Worm (Caenorhabditis elegans) whole organism, young adult: ENCODE data around the gene csb-1.

ENCODE experiments used
- D2030.7 ChIP-seq: fragments of 200-800 bp; sonication (Bioruptor generic); IDR thresholded peaks from 2 replicates; pipeline ENCODE4 v1.3.6; 2022; ENCODE audit warnings: missing genetic modification reagents, missing genetic modification characterization, missing compliant biosample characterization
- F37B4.10 ChIP-seq: fragments of 200-800 bp; sonication (Bioruptor generic); IDR thresholded peaks from 2 replicates; pipeline ENCODE4 v1.3.6; 2022; ENCODE audit warnings: missing genetic modification characterization, missing compliant biosample characterization
- F39B2.1 ChIP-seq: fragments of 200-800 bp; sonication (Bioruptor generic); IDR thresholded peaks from 2 replicates; pipeline ENCODE4 v1.3.6; 2022; ENCODE audit warnings: missing genetic modification reagents, missing genetic modification characterization, missing compliant biosample characterization
- F57C9.4 ChIP-seq: sonication (generic microtip); optimal IDR thresholded peaks from 2 replicates; lab custom pipeline; 2017; ENCODE audit warnings: mild to moderate bottlenecking, missing genetic modification characterization, missing compliant biosample characterization
- K11D2.4 ChIP-seq: fragments of 200-800 bp; sonication (Bioruptor generic); IDR thresholded peaks from 2 replicates; pipeline ENCODE4 v1.3.6; 2022; ENCODE audit warnings: missing genetic modification reagents, missing genetic modification characterization, missing compliant biosample characterization
- Y53F4B.3 ChIP-seq: fragments of 200-800 bp; sonication (Bioruptor generic); IDR thresholded peaks from 2 replicates; pipeline ENCODE4 v1.3.6; 2022; ENCODE audit warnings: missing genetic modification reagents, missing genetic modification characterization, missing compliant biosample characterization
- ZK185.1 ChIP-seq: sonication (generic microtip); optimal IDR thresholded peaks from 2 replicates; lab custom pipeline; 2016; ENCODE audit warnings: mild to moderate bottlenecking, missing genetic modification characterization, missing compliant biosample characterization; ENCODE audit not compliant: poor library complexity, severe bottlenecking
- akir-1 ChIP-seq: fragments of 200-800 bp; sonication (Bioruptor generic); optimal IDR thresholded peaks from 2 replicates; lab custom pipeline; 2018; ENCODE audit warnings: mild to moderate bottlenecking, missing genetic modification characterization, moderate library complexity, missing compliant biosample characterization
- ama-1 ChIP-seq, 3 experiments: fragments of 150-350 bp in 1 of 3; sonication (generic microtip) in 2 of 3; optimal IDR thresholded peaks; 2 replicates each; lab custom pipeline; 2014 to 2018; ENCODE audit warnings: missing biosample characterization in 2 of 3, missing genetic modification characterization in 2 of 3, missing genetic modification reagents in 2 of 3
- attf-3 ChIP-seq: fragments of 200-800 bp; sonication (Bioruptor generic); conservative IDR thresholded peaks from 2 replicates; pipeline ENCODE4 v1.3.6; 2022; ENCODE audit warnings: missing genetic modification reagents, missing genetic modification characterization, missing compliant biosample characterization
- bed-2 ChIP-seq: fragments of 200-800 bp; sonication (Bioruptor generic); IDR thresholded peaks from 2 replicates; pipeline ENCODE4 v1.3.6; 2022; ENCODE audit warnings: missing genetic modification reagents, missing genetic modification characterization, missing compliant biosample characterization
- ccch-3 ChIP-seq: fragments of 200-800 bp; sonication (Bioruptor generic); optimal IDR thresholded peaks from 2 replicates; lab custom pipeline; 2018; ENCODE audit warnings: mild to moderate bottlenecking, missing genetic modification characterization, missing compliant biosample characterization
- ceh-100 ChIP-seq: fragments of 200-800 bp; sonication (Bioruptor generic); IDR thresholded peaks from 2 replicates; pipeline ENCODE4 v1.3.6; 2022; ENCODE audit warnings: missing genetic modification reagents, missing genetic modification characterization, missing compliant biosample characterization
- ceh-27 ChIP-seq: fragments of 200-800 bp; sonication (Bioruptor generic); optimal IDR thresholded peaks from 2 replicates; lab custom pipeline; 2018; ENCODE audit warnings: mild to moderate bottlenecking, missing genetic modification characterization, moderate library complexity, missing compliant biosample characterization
- ceh-40 ChIP-seq: fragments of 200-800 bp; sonication (Bioruptor generic); IDR thresholded peaks from 2 replicates; pipeline ENCODE4 v1.3.6; 2022; ENCODE audit warnings: missing genetic modification characterization, missing compliant biosample characterization
- dpff-1 ChIP-seq: sonication (generic microtip); optimal IDR thresholded peaks from 2 replicates; lab custom pipeline; 2017; ENCODE audit warnings: mild to moderate bottlenecking, missing genetic modification characterization, missing compliant biosample characterization
- efl-1 ChIP-seq: fragments of 150-350 bp; optimal IDR thresholded peaks from 2 replicates; lab custom pipeline; 2014; ENCODE audit warnings: missing biosample characterization, missing genetic modification reagents, missing genetic modification characterization
- hlh-12 ChIP-seq: sonication (generic microtip); optimal IDR thresholded peaks from 2 replicates; lab custom pipeline; 2016; ENCODE audit warnings: missing genetic modification characterization, missing compliant biosample characterization
- hlh-26 ChIP-seq: fragments of 200-800 bp; sonication (Bioruptor generic); conservative IDR thresholded peaks from 2 replicates; pipeline ENCODE4 v1.3.6; 2022; ENCODE audit warnings: missing genetic modification reagents, missing genetic modification characterization, missing compliant biosample characterization
- hsf-1 ChIP-seq: fragments of 200-800 bp; sonication (Bioruptor generic); IDR thresholded peaks from 2 replicates; pipeline ENCODE4 v1.3.6; 2022; ENCODE audit warnings: missing genetic modification reagents, missing genetic modification characterization, missing compliant biosample characterization
- lag-1 ChIP-seq: fragments of 200-800 bp; sonication (Bioruptor generic); IDR thresholded peaks from 2 replicates; pipeline ENCODE4 v1.3.6; 2022; ENCODE audit warnings: missing genetic modification reagents, missing genetic modification characterization, missing compliant biosample characterization
- let-526 ChIP-seq: fragments of 200-800 bp; sonication (Bioruptor generic); IDR thresholded peaks from 2 replicates; pipeline ENCODE4 v1.3.6; 2022; ENCODE audit warnings: missing genetic modification reagents, missing genetic modification characterization, missing compliant biosample characterization
- madf-10 ChIP-seq: sonication (generic microtip); optimal IDR thresholded peaks from 2 replicates; lab custom pipeline; 2016; ENCODE audit warnings: mild to moderate bottlenecking, missing genetic modification characterization, missing compliant biosample characterization
- madf-6 ChIP-seq: fragments of 200-800 bp; sonication (Bioruptor generic); IDR thresholded peaks from 2 replicates; pipeline ENCODE4 v1.3.6; 2022; ENCODE audit warnings: missing genetic modification reagents, missing genetic modification characterization, missing compliant biosample characterization
- mes-4 ChIP-seq: sonication (generic microtip); optimal IDR thresholded peaks from 2 replicates; lab custom pipeline; 2016; ENCODE audit warnings: missing genotype, missing genetic modification characterization, missing compliant biosample characterization
- nhr-179 ChIP-seq: sonication (generic microtip); optimal IDR thresholded peaks from 2 replicates; lab custom pipeline; 2016; ENCODE audit warnings: mild to moderate bottlenecking, missing genetic modification characterization, missing compliant biosample characterization
- nhr-90 ChIP-seq: sonication (generic microtip); optimal IDR thresholded peaks from 2 replicates; lab custom pipeline; 2016; ENCODE audit warnings: missing genotype, mild to moderate bottlenecking, missing genetic modification characterization, missing compliant biosample characterization
- rcor-1 ChIP-seq: fragments of 200-800 bp; sonication (Bioruptor generic); IDR thresholded peaks from 2 replicates; pipeline ENCODE4 v1.3.6; 2022; ENCODE audit warnings: missing genetic modification reagents, missing genetic modification characterization, missing compliant biosample characterization
- repo-1 ChIP-seq: sonication (generic microtip); optimal IDR thresholded peaks from 2 replicates; lab custom pipeline; 2017; ENCODE audit warnings: mild to moderate bottlenecking, missing genetic modification characterization, missing compliant biosample characterization
- snpc-1.3 ChIP-seq: sonication (generic microtip); optimal IDR thresholded peaks from 2 replicates; lab custom pipeline; 2017; ENCODE audit warnings: missing genetic modification characterization, mild to moderate bottlenecking, missing compliant biosample characterization, antibody characterized with exemption, moderate library complexity, missing genotype, missing genetic modification reagents; ENCODE audit not compliant: insufficient read depth
- snpc-4 ChIP-seq, 5 experiments: fragments of 150-350 bp in 1 of 5; sonication (generic microtip) in 4 of 5; optimal IDR thresholded peaks; 2 replicates each; lab custom pipeline; 2014 to 2018; ENCODE audit warnings: missing genetic modification characterization in 5 of 5, missing biosample characterization in 3 of 5, antibody characterized with exemption in 2 of 5, mild to moderate bottlenecking in 2 of 5, missing compliant biosample characterization in 2 of 5, missing genotype in 2 of 5, moderate library complexity in 2 of 5, missing genetic modification reagents in 1 of 5
- somi-1 ChIP-seq: fragments of 200-800 bp; sonication (Bioruptor generic); optimal IDR thresholded peaks from 2 replicates; lab custom pipeline; 2018; ENCODE audit warnings: mild to moderate bottlenecking, missing genetic modification characterization, missing compliant biosample characterization
- tlf-1 ChIP-seq: fragments of 200-800 bp; sonication (Bioruptor generic); optimal IDR thresholded peaks from 2 replicates; lab custom pipeline; 2018; ENCODE audit warnings: mild to moderate bottlenecking, missing genetic modification characterization, missing compliant biosample characterization
- unc-130 ChIP-seq: sonication (generic microtip); optimal IDR thresholded peaks from 2 replicates; lab custom pipeline; 2016; ENCODE audit warnings: missing genetic modification reagents, missing genetic modification characterization, missing compliant biosample characterization
- xnd-1 ChIP-seq: sonication (generic microtip); optimal IDR thresholded peaks from 2 replicates; lab custom pipeline; 2016; ENCODE audit warnings: missing genotype, missing genetic modification reagents, missing genetic modification characterization, missing compliant biosample characterization

The csb-1 gene

ce11 chrX:15826866-15827265, 38.9 kb downstream of the csb-1 start, which contains the start of gene Y7A5A.9:
Gene Y7A5A.9, plus strand, starts transcription at chrX:15827166.
- no peak for TF ChIP-seq nhr-179
- TF ChIP-seq hsf-1 (GFP tag; lab: Robert Waterston, UW): no peak
- TF ChIP-seq F39B2.1 (GFP tag; lab: Robert Waterston, UW): no peak
- TF ChIP-seq snpc-1.3: no peak
- TF ChIP-seq akir-1 (GFP tag; lab: Kevin White, UChicago): no peak
- no peak for TF ChIP-seq tlf-1 (GFP tag; lab: Kevin White, UChicago)
- TF ChIP-seq nhr-90: no peak
- no peak for TF ChIP-seq ccch-3 (GFP tag; lab: Kevin White, UChicago)
- TF ChIP-seq madf-10 (tag; lab: Kevin White, UChicago): no peak
- no peak for TF ChIP-seq efl-1
- TF ChIP-seq hlh-12: no peak
- no peak for TF ChIP-seq let-526 (GFP tag; lab: Robert Waterston, UW)
- no peak for TF ChIP-seq hlh-26 (GFP tag; lab: Robert Waterston, UW)
- TF ChIP-seq xnd-1 (tag; lab: Kevin White, UChicago): no peak
- TF ChIP-seq mes-4 (tag; lab: Kevin White, UChicago): no peak
- TF ChIP-seq, all 124 proteins: peak for 0

- TF ChIP-seq repo-1 (tag; lab: Kevin White, UChicago): no peak
- TF ChIP-seq snpc-4 (GFP tag; optimal IDR thresholded peaks at IDR 0.05; lab: Kevin White, UChicago): no peak
- TF ChIP-seq snpc-4 (tag; optimal IDR thresholded peaks at IDR 0.05; lab: Kevin White, UChicago): no peak
- no peak for TF ChIP-seq ama-1 (optimal IDR thresholded peaks at IDR 0.05; lab: Kevin White, UChicago)
- TF ChIP-seq ama-1 (GFP tag; optimal IDR thresholded peaks at IDR 0.05; lab: Kevin White, UChicago): no peak
- no peak for TF ChIP-seq K11D2.4 (GFP tag; lab: Robert Waterston, UW)
- TF ChIP-seq efl-1: no peak
- no peak for TF ChIP-seq F57C9.4 (tag; lab: Kevin White, UChicago)
- no peak for TF ChIP-seq madf-6 (GFP tag; lab: Robert Waterston, UW)
- no peak for TF ChIP-seq bed-2 (GFP tag; lab: Robert Waterston, UW)
- no peak for TF ChIP-seq ceh-27 (GFP tag; lab: Kevin White, UChicago)
- no peak for TF ChIP-seq hlh-26 (GFP tag; lab: Robert Waterston, UW)
- no peak for TF ChIP-seq somi-1 (GFP tag; lab: Kevin White, UChicago)
- TF ChIP-seq nhr-179: no peak
- no peak for TF ChIP-seq unc-130
- TF ChIP-seq ceh-100 (GFP tag; lab: Robert Waterston, UW): no peak
- no peak for TF ChIP-seq lag-1 (GFP tag; lab: Robert Waterston, UW)
- TF ChIP-seq dpff-1 (tag; lab: Kevin White, UChicago): no peak
- no peak for TF ChIP-seq F37B4.10 (GFP tag; lab: Robert Waterston, UW)
- TF ChIP-seq, all 124 proteins: peak for 0
Measured at ce11 chrX:15822197-15822596, 43.5 kb downstream of the csb-1 start, which contains the start of gene Y7A5A.8. Gene Y7A5A.8, plus strand, starts transcription at chrX:15822497.

ce11 chrX:15814548-15814947, 51.2 kb downstream of the csb-1 start:
- TF ChIP-seq D2030.7 (GFP tag; lab: Robert Waterston, UW) (no peak), ceh-40 (GFP tag; lab: Robert Waterston, UW) (no peak), Y53F4B.3 (GFP tag; lab: Robert Waterston, UW) (no peak), ZK185.1 (no peak)

- TF ChIP-seq hlh-26 (GFP tag; lab: Robert Waterston, UW) (no peak), somi-1 (GFP tag; lab: Kevin White, UChicago) (no peak), rcor-1 (GFP tag; lab: Robert Waterston, UW) (no peak), attf-3 (GFP tag; lab: Robert Waterston, UW) (no peak)
Measured at ce11 chrX:15811341-15811740, 54.4 kb downstream of the csb-1 start.
